Worm (Caenorhabditis elegans) whole organism, young adult: ENCODE data around the gene gst-8.
A peak's percentile ranks its signal among the peaks of the same experiment; 100 is the strongest.

Experiments
- B0336.3 ChIP-seq: fragments of 200-800 bp; sonication (Bioruptor generic); IDR thresholded peaks from 2 replicates; pipeline ENCODE4 v1.3.6; 2022; ENCODE audit warnings: missing genetic modification characterization, missing compliant biosample characterization
- C17E4.6 ChIP-seq: fragments of 200-800 bp; sonication (Bioruptor generic); IDR thresholded peaks from 2 replicates; pipeline ENCODE4 v1.3.6; 2022; ENCODE audit warnings: missing genetic modification reagents, missing genetic modification characterization, missing compliant biosample characterization
- F10E7.11 ChIP-seq: sonication (generic microtip); optimal IDR thresholded peaks from 2 replicates; lab custom pipeline; 2017; ENCODE audit warnings: mild to moderate bottlenecking, missing genetic modification characterization, moderate library complexity, missing compliant biosample characterization
- F23B12.7 ChIP-seq: sonication (generic microtip); optimal IDR thresholded peaks from 2 replicates; lab custom pipeline; 2017; ENCODE audit warnings: missing genetic modification characterization, mild to moderate bottlenecking, missing compliant biosample characterization, antibody characterized with exemption, moderate library complexity; ENCODE audit not compliant: insufficient read depth
- F52B5.7 ChIP-seq: sonication (generic microtip); optimal IDR thresholded peaks from 2 replicates; lab custom pipeline; 2016; ENCODE audit warnings: mild to moderate bottlenecking, missing genetic modification characterization, missing compliant biosample characterization
- F55B11.4 ChIP-seq: sonication (generic microtip); optimal IDR thresholded peaks from 2 replicates; lab custom pipeline; 2016; ENCODE audit warnings: missing compliant biosample characterization, missing genetic modification characterization, borderline replicate concordance; ENCODE audit not compliant: insufficient read depth
- T07F8.4 ChIP-seq: sonication (generic microtip); optimal IDR thresholded peaks from 2 replicates; lab custom pipeline; 2016; ENCODE audit warnings: mild to moderate bottlenecking, missing genetic modification characterization, moderate library complexity, missing compliant biosample characterization
- Y53F4B.3 ChIP-seq: fragments of 200-800 bp; sonication (Bioruptor generic); IDR thresholded peaks from 2 replicates; pipeline ENCODE4 v1.3.6; 2022; ENCODE audit warnings: missing genetic modification reagents, missing genetic modification characterization, missing compliant biosample characterization
- Y67H2A.10 ChIP-seq: fragments of 200-800 bp; sonication (Bioruptor generic); conservative IDR thresholded peaks from 2 replicates; pipeline ENCODE4 v1.3.6; 2022; ENCODE audit warnings: missing genetic modification reagents, missing genetic modification characterization, missing compliant biosample characterization
- ama-1 ChIP-seq, 3 experiments: fragments of 150-350 bp in 1 of 3; sonication (generic microtip) in 2 of 3; optimal IDR thresholded peaks; 2 replicates each; lab custom pipeline; 2014 to 2018; ENCODE audit warnings: missing biosample characterization in 2 of 3, missing genetic modification characterization in 2 of 3, missing genetic modification reagents in 2 of 3
- aptf-3 ChIP-seq: fragments of 200-800 bp; sonication (Bioruptor generic); IDR thresholded peaks from 2 replicates; pipeline ENCODE4 v1.3.6; 2022; ENCODE audit warnings: missing genetic modification characterization, missing compliant biosample characterization
- athp-1 ChIP-seq: sonication (generic microtip); optimal IDR thresholded peaks from 2 replicates; lab custom pipeline; 2017; ENCODE audit warnings: mild to moderate bottlenecking, missing genetic modification characterization, missing compliant biosample characterization
- attf-6 ChIP-seq: fragments of 200-800 bp; sonication (Bioruptor generic); IDR thresholded peaks from 2 replicates; pipeline ENCODE4 v1.3.6; 2022; ENCODE audit warnings: missing genetic modification reagents, missing genetic modification characterization, missing compliant biosample characterization
- bed-1 ChIP-seq: fragments of 200-800 bp; sonication (Bioruptor generic); IDR thresholded peaks from 2 replicates; pipeline ENCODE4 v1.3.6; 2022; ENCODE audit warnings: missing genetic modification reagents, missing genetic modification characterization, missing compliant biosample characterization
- ccch-3 ChIP-seq: fragments of 200-800 bp; sonication (Bioruptor generic); optimal IDR thresholded peaks from 2 replicates; lab custom pipeline; 2018; ENCODE audit warnings: mild to moderate bottlenecking, missing genetic modification characterization, missing compliant biosample characterization
- ceh-40 ChIP-seq: fragments of 200-800 bp; sonication (Bioruptor generic); IDR thresholded peaks from 2 replicates; pipeline ENCODE4 v1.3.6; 2022; ENCODE audit warnings: missing genetic modification characterization, missing compliant biosample characterization
- dpl-1 ChIP-seq: fragments of 150-350 bp; optimal IDR thresholded peaks from 2 replicates; lab custom pipeline; 2014; ENCODE audit warnings: missing biosample characterization, missing genetic modification reagents, missing genetic modification characterization
- efl-1 ChIP-seq: fragments of 150-350 bp; optimal IDR thresholded peaks from 2 replicates; lab custom pipeline; 2014; ENCODE audit warnings: missing biosample characterization, missing genetic modification reagents, missing genetic modification characterization
- ekl-4 ChIP-seq: fragments of 200-800 bp; sonication (Bioruptor generic); IDR thresholded peaks from 2 replicates; pipeline ENCODE4 v1.3.6; 2022; ENCODE audit warnings: missing genetic modification reagents, missing genetic modification characterization, missing compliant biosample characterization
- fkh-3 ChIP-seq: sonication (generic microtip); optimal IDR thresholded peaks from 2 replicates; lab custom pipeline; 2016; ENCODE audit warnings: mild to moderate bottlenecking, missing genetic modification characterization, missing compliant biosample characterization
- hlh-26 ChIP-seq: fragments of 200-800 bp; sonication (Bioruptor generic); conservative IDR thresholded peaks from 2 replicates; pipeline ENCODE4 v1.3.6; 2022; ENCODE audit warnings: missing genetic modification reagents, missing genetic modification characterization, missing compliant biosample characterization
- hsf-1 ChIP-seq: fragments of 200-800 bp; sonication (Bioruptor generic); IDR thresholded peaks from 2 replicates; pipeline ENCODE4 v1.3.6; 2022; ENCODE audit warnings: missing genetic modification reagents, missing genetic modification characterization, missing compliant biosample characterization
- lag-1 ChIP-seq: fragments of 200-800 bp; sonication (Bioruptor generic); IDR thresholded peaks from 2 replicates; pipeline ENCODE4 v1.3.6; 2022; ENCODE audit warnings: missing genetic modification reagents, missing genetic modification characterization, missing compliant biosample characterization
- let-607 ChIP-seq, 2 experiments: fragments of 200-800 bp in 1 of 2; sonication (Bioruptor generic) in 1 of 2; sonication (generic microtip) in 1 of 2; optimal IDR thresholded peaks; 2 replicates each; lab custom pipeline; 2016 to 2018; ENCODE audit warnings: mild to moderate bottlenecking in 2 of 2, missing compliant biosample characterization in 2 of 2, missing genetic modification characterization in 2 of 2, moderate library complexity in 2 of 2, missing genotype in 1 of 2
- lin-35 ChIP-seq, 3 experiments: fragments of 150-350 bp in 2 of 3; sonication (generic microtip) in 1 of 3; optimal IDR thresholded peaks; 2 replicates each; lab custom pipeline; 2014 to 2018; ENCODE audit warnings: missing biosample characterization in 3 of 3, missing genetic modification characterization in 3 of 3, missing genetic modification reagents in 3 of 3
- lin-54 ChIP-seq: fragments of 200-800 bp; sonication (Bioruptor generic); optimal IDR thresholded peaks from 2 replicates; lab custom pipeline; 2018; ENCODE audit warnings: mild to moderate bottlenecking, missing genetic modification characterization, missing compliant biosample characterization
- lsl-1 ChIP-seq: fragments of 200-800 bp; sonication (Bioruptor generic); optimal IDR thresholded peaks from 2 replicates; lab custom pipeline; 2018; ENCODE audit warnings: mild to moderate bottlenecking, missing genetic modification characterization, moderate library complexity, missing compliant biosample characterization
- lsy-27 ChIP-seq: sonication (generic microtip); optimal IDR thresholded peaks from 2 replicates; lab custom pipeline; 2017; ENCODE audit warnings: missing genetic modification characterization, mild to moderate bottlenecking, missing compliant biosample characterization, antibody characterized with exemption, missing genotype, borderline replicate concordance; ENCODE audit not compliant: insufficient read depth
- madf-10 ChIP-seq: sonication (generic microtip); optimal IDR thresholded peaks from 2 replicates; lab custom pipeline; 2016; ENCODE audit warnings: mild to moderate bottlenecking, missing genetic modification characterization, missing compliant biosample characterization
- madf-3 ChIP-seq: fragments of 200-800 bp; sonication (Bioruptor generic); IDR thresholded peaks from 2 replicates; pipeline ENCODE4 v1.3.6; 2022; ENCODE audit warnings: missing genetic modification reagents, missing genetic modification characterization, missing compliant biosample characterization
- mcd-1 ChIP-seq: fragments of 200-800 bp; sonication (Bioruptor generic); IDR thresholded peaks from 2 replicates; pipeline ENCODE4 v1.3.6; 2022; ENCODE audit warnings: missing genetic modification reagents, missing genetic modification characterization, missing compliant biosample characterization
- mxl-1 ChIP-seq: sonication (generic microtip); optimal IDR thresholded peaks from 2 replicates; lab custom pipeline; 2016; ENCODE audit warnings: missing genetic modification characterization, missing compliant biosample characterization
- nfya-2 ChIP-seq: fragments of 200-800 bp; sonication (Bioruptor generic); IDR thresholded peaks from 2 replicates; pipeline ENCODE4 v1.3.6; 2022; ENCODE audit warnings: missing genetic modification reagents, missing genetic modification characterization, missing compliant biosample characterization
- nfyb-1 ChIP-seq: fragments of 200-800 bp; sonication (Bioruptor generic); IDR thresholded peaks from 2 replicates; pipeline ENCODE4 v1.3.6; 2022; ENCODE audit warnings: missing genetic modification reagents, missing genetic modification characterization, missing compliant biosample characterization
- nhr-27 ChIP-seq: fragments of 200-800 bp; sonication (Bioruptor generic); optimal IDR thresholded peaks from 2 replicates; lab custom pipeline; 2018; ENCODE audit warnings: mild to moderate bottlenecking, missing genetic modification characterization, moderate library complexity, missing compliant biosample characterization
- nhr-80 ChIP-seq: sonication (generic microtip); optimal IDR thresholded peaks from 2 replicates; lab custom pipeline; 2016; ENCODE audit warnings: missing genetic modification characterization, missing compliant biosample characterization
- nhr-90 ChIP-seq: sonication (generic microtip); optimal IDR thresholded peaks from 2 replicates; lab custom pipeline; 2016; ENCODE audit warnings: missing genotype, mild to moderate bottlenecking, missing genetic modification characterization, missing compliant biosample characterization
- pha-4 ChIP-seq: fragments of 150-350 bp; sonication (generic microtip); optimal IDR thresholded peaks from 2 replicates; lab custom pipeline; 2014; ENCODE audit warnings: missing biosample characterization, missing genetic modification reagents, missing genetic modification characterization
- rcor-1 ChIP-seq: fragments of 200-800 bp; sonication (Bioruptor generic); IDR thresholded peaks from 2 replicates; pipeline ENCODE4 v1.3.6; 2022; ENCODE audit warnings: missing genetic modification reagents, missing genetic modification characterization, missing compliant biosample characterization
- repo-1 ChIP-seq: sonication (generic microtip); optimal IDR thresholded peaks from 2 replicates; lab custom pipeline; 2017; ENCODE audit warnings: mild to moderate bottlenecking, missing genetic modification characterization, missing compliant biosample characterization
- snpc-1.3 ChIP-seq: sonication (generic microtip); optimal IDR thresholded peaks from 2 replicates; lab custom pipeline; 2017; ENCODE audit warnings: missing genetic modification characterization, mild to moderate bottlenecking, missing compliant biosample characterization, antibody characterized with exemption, moderate library complexity, missing genotype, missing genetic modification reagents; ENCODE audit not compliant: insufficient read depth
- somi-1 ChIP-seq: fragments of 200-800 bp; sonication (Bioruptor generic); optimal IDR thresholded peaks from 2 replicates; lab custom pipeline; 2018; ENCODE audit warnings: mild to moderate bottlenecking, missing genetic modification characterization, missing compliant biosample characterization
- tbp1 ChIP-seq: fragments of 200-800 bp; sonication (Bioruptor generic); optimal IDR thresholded peaks from 2 replicates; lab custom pipeline; 2018; ENCODE audit warnings: mild to moderate bottlenecking, missing genetic modification characterization, missing compliant biosample characterization
- tbx-9 ChIP-seq: sonication (generic microtip); optimal IDR thresholded peaks from 2 replicates; lab custom pipeline; 2016; ENCODE audit warnings: borderline replicate concordance, missing genetic modification characterization, inconsistent platforms, missing compliant biosample characterization
- xnd-1 ChIP-seq: sonication (generic microtip); optimal IDR thresholded peaks from 2 replicates; lab custom pipeline; 2016; ENCODE audit warnings: missing genotype, missing genetic modification reagents, missing genetic modification characterization, missing compliant biosample characterization
- zfh-2 ChIP-seq: fragments of 200-800 bp; sonication (Bioruptor generic); conservative IDR thresholded peaks from 2 replicates; pipeline ENCODE4 v1.3.6; 2022; ENCODE audit warnings: missing genetic modification reagents, missing genetic modification characterization, missing compliant biosample characterization
- ztf-22 ChIP-seq: fragments of 200-800 bp; sonication (Bioruptor generic); optimal IDR thresholded peaks from 2 replicates; lab custom pipeline; 2018; ENCODE audit warnings: mild to moderate bottlenecking, missing genetic modification characterization, moderate library complexity, missing compliant biosample characterization
- ztf-28 ChIP-seq: fragments of 200-800 bp; sonication (Bioruptor generic); IDR thresholded peaks from 2 replicates; pipeline ENCODE4 v1.3.6; 2022; ENCODE audit warnings: missing genetic modification reagents, missing genetic modification characterization, missing compliant biosample characterization

Gene gst-8

ce11 chrII:4902035-4902434, 18.5 kb downstream of the gst-8 start, which contains the start of gene R05F9.9 (continued):
- TF ChIP-seq lsy-27 (tag; lab: Kevin White, UChicago) (no peak), fkh-3 (no peak), xnd-1 (tag; lab: Kevin White, UChicago) (no peak), somi-1 (no peak), ztf-28 (no peak), pha-4 (tag; lab: Kevin White, UChicago) (no peak), rcor-1 (GFP tag; lab: Robert Waterston, UW) (no peak), nhr-90 (tag; lab: Kevin White, UChicago) (peak; percentile 10), nfyb-1 (GFP tag; lab: Robert Waterston, UW) (peak; percentile 52), madf-3 (0 out of 2 replicates have a peak, but pooled peaks have one; percentile 1), C17E4.6 (no peak), lag-1 (GFP tag; lab: Robert Waterston, UW) (no peak), T07F8.4 (tag; lab: Kevin White, UChicago) (no peak), mcd-1 (GFP tag; lab: Robert Waterston, UW) (peak; percentile 52; the same call in 1 of the 2 replicates), F10E7.11 (tag; lab: Kevin White, UChicago) (no peak), nhr-27 (tag; lab: Kevin White, UChicago) (no peak), lsl-1 (GFP tag; lab: Kevin White, UChicago) (peak; percentile 25), tbx-9 (no peak), repo-1 (peak; percentile 56), aptf-3 (GFP tag; lab: Robert Waterston, UW) (no peak), Y53F4B.3 (GFP tag; lab: Robert Waterston, UW) (no peak), bed-1 (GFP tag; lab: Robert Waterston, UW) (no peak), lin-54 (GFP tag; lab: Kevin White, UChicago) (peak; percentile 59), dpl-1 (GFP tag; lab: Kevin White, UChicago) (no peak), F23B12.7 (tag; lab: Kevin White, UChicago) (peak; percentile 55), snpc-1.3 (tag; lab: Kevin White, UChicago) (peak; percentile 8), nhr-80 (peak; percentile 17), hlh-26 (no peak), attf-6 (GFP tag; lab: Robert Waterston, UW) (no peak), ccch-3 (no peak), ceh-40 (no peak), ama-1 (optimal IDR thresholded peaks at IDR 0.05; lab: Kevin White, UChicago) (peak; percentile 64), ama-1 (GFP tag; optimal IDR thresholded peaks at IDR 0.05; lab: Kevin White, UChicago) (no peak), tbp1 (GFP tag; lab: Kevin White, UChicago) (peak; percentile 43), zfh-2 (GFP tag; lab: Robert Waterston, UW) (no peak), efl-1 (GFP tag; lab: Kevin White, UChicago) (peak; percentile 39), ekl-4 (GFP tag; lab: Robert Waterston, UW) (peak; percentile 50), let-607 (tag; optimal IDR thresholded peaks at IDR 0.05; lab: Kevin White, UChicago) (no peak), F55B11.4 (tag; lab: Kevin White, UChicago) (no peak), B0336.3 (GFP tag; lab: Robert Waterston, UW) (peak; percentile 41; the same call in 1 of the 2 replicates), Y67H2A.10 (GFP tag; lab: Robert Waterston, UW) (no peak), nfya-2 (GFP tag; lab: Robert Waterston, UW) (no peak), ztf-22 (GFP tag; lab: Kevin White, UChicago) (no peak), madf-10 (peak; percentile 21), F52B5.7 (tag; lab: Kevin White, UChicago) (no peak), hsf-1 (GFP tag; lab: Robert Waterston, UW) (peak; percentile 66), lin-35 (GFP tag; optimal IDR thresholded peaks at IDR 0.05; lab: Kevin White, UChicago) (peak in 1 of 3 experiments; percentile 58), athp-1 (no peak), mxl-1 (peak; percentile 27)
